Fruit fly (Drosophila melanogaster) whole organism, adult: ENCODE results near the gene yata.

Experiments used
- CG11617 ChIP-seq: fragments of 200-800 bp; sonication (Bioruptor generic); optimal IDR thresholded peaks from 2 replicates; lab custom pipeline; 2017; ENCODE audit warnings: mild to moderate bottlenecking, missing biosample characterization, missing genetic modification reagents, missing genetic modification characterization
- CG33017 ChIP-seq: fragments of 200-800 bp; sonication (Bioruptor generic); optimal IDR thresholded peaks from 2 replicates; lab custom pipeline; 2018; ENCODE audit warnings: missing biosample characterization, mild to moderate bottlenecking, missing genetic modification characterization, moderate library complexity
- CG7045 ChIP-seq: fragments of 200-800 bp; sonication (Bioruptor generic); optimal IDR thresholded peaks from 2 replicates; lab custom pipeline; 2017; ENCODE audit warnings: missing biosample characterization, mild to moderate bottlenecking, missing genetic modification characterization
- Hr96 ChIP-seq: fragments of 200-800 bp; sonication (Bioruptor generic); optimal IDR thresholded peaks from 2 replicates; lab custom pipeline; 2016; ENCODE audit warnings: missing biosample characterization, missing genetic modification characterization
- cnc ChIP-seq, 2 experiments: fragments of >200 bp; optimal IDR thresholded peaks; 2 replicates each; lab custom pipeline; 2017
- kay ChIP-seq: fragments of 200-800 bp; sonication (Bioruptor generic); peaks from one replicate; lab custom pipeline; 2016; ENCODE audit warnings: missing biosample characterization, missing genetic modification characterization, borderline replicate concordance
- tj ChIP-seq: fragments of 200-800 bp; sonication (Bioruptor generic); optimal IDR thresholded peaks from 3 replicates; lab custom pipeline; 2017; ENCODE audit warnings: missing biosample characterization, mild to moderate bottlenecking, missing genetic modification characterization, moderate library complexity

DNA sequence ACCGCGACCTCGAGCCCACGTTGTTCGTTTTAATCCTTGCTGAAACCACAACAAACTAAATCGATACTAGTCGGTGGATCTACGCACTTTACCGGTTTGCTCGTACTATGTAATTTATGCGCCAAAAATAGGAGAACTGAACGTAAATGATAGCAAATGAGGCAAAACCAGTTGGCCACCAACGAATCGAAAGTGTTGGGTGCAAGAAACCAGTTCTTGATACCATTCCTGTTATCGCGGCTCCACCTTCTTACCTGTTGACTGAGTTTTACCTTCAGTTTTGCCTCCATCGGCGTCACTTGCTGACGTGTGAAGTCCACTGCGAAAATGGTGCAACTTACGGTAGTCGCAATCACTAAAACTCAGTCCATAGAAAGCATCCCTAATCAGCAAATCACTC, 8.9 kb upstream of the yata start:
- TF ChIP-seq Hr96 (GFP tag; lab: Kevin White, UChicago) (no peak), CG11617 (GFP tag; lab: Kevin White, UChicago) (no peak), kay (GFP tag; lab: Kevin White, UChicago) (no peak), CG7045 (GFP tag; lab: Kevin White, UChicago) (no peak), cnc (optimal IDR thresholded peaks at IDR 0.05; lab: Kevin White, UChicago) (no peak), CG33017 (tag; lab: Kevin White, UChicago) (no peak), tj (GFP tag; lab: Kevin White, UChicago) (no peak)
